Worm (Caenorhabditis elegans) whole organism, L2 larva: ENCODE results near the gene sshk-1.

Experiments
- elt-3 ChIP-seq: sonication (generic microtip); optimal IDR thresholded peaks from 2 replicates; lab custom pipeline; 2017; ENCODE audit warnings: missing biosample characterization, missing genetic modification characterization
- lin-11 ChIP-seq: fragments of 150-350 bp; sonication (generic microtip); optimal IDR thresholded peaks from 2 replicates; lab custom pipeline; 2014; ENCODE audit warnings: missing biosample characterization, missing genetic modification characterization, inconsistent platforms, mixed read lengths
- nhr-237 ChIP-seq: fragments of 150-350 bp; optimal IDR thresholded peaks from 2 replicates; lab custom pipeline; 2014; ENCODE audit warnings: missing biosample characterization, missing genetic modification characterization
- sma-9 ChIP-seq, 2 experiments: fragments of 150-350 bp in 1 of 2; sonication (generic microtip) in 1 of 2; optimal IDR thresholded peaks; 2 replicates each; lab custom pipeline; 2014 to 2016; ENCODE audit warnings: missing genetic modification characterization in 2 of 2, mild to moderate bottlenecking in 1 of 2, missing biosample characterization in 1 of 2, missing compliant biosample characterization in 1 of 2, missing genetic modification reagents in 1 of 2, moderate library complexity in 1 of 2

- no peak for TF ChIP-seq nhr-237
- no peak for TF ChIP-seq sma-9 (GFP tag; optimal IDR thresholded peaks at IDR 0.05; lab: Kevin White, UChicago)
- no peak for TF ChIP-seq sma-9 (tag; optimal IDR thresholded peaks at IDR 0.05; lab: Kevin White, UChicago)
- no peak for TF ChIP-seq lin-11 (tag; lab: Kevin White, UChicago)
- TF ChIP-seq elt-3 (tag; lab: Kevin White, UChicago), result no peak
Observed at ce11 chrV:20824962-20825609, 9.1 kb downstream of the sshk-1 start, which contains the start of the genes gcy-22 and grl-14.
